Worm (Caenorhabditis elegans): ENCODE measurements around the gene F59A6.3.
A peak's percentile ranks its signal among the peaks of the same experiment; 100 is the strongest.

F59A6.3 gene

DNA sequence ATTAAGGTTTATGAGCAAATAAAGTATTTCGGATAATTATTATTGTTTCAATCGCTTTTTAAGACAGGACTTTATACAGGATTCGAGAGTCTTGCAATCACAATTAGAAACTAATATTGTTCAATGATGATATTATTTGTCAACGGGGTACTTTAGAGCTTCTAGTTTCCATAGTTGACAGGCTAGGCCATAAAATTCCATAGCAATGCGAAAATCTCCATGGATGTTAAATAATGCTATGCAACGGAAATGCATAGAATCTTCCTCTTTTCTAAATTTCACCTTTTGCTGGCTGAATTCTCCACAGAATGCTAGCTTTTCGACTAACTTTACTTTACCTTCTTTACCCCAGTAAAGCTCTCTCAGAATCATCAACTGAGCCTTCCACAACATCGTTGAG is at the start of gene F59A6.3:
Gene F59A6.3 (plus strand): TSS at position 301 of the 400 bp plus-strand sequence.
- TF ChIP-seq ces-1 (GFP tag; optimal IDR thresholded peaks at IDR 0.05) (no peak), nhr-20 (tag; optimal IDR thresholded peaks at IDR 0.05) (no peak), nhr-47 (tag; optimal IDR thresholded peaks at IDR 0.05) (no peak), zip-4 (GFP tag; optimal IDR thresholded peaks at IDR 0.05) (no peak), jun-1 (tag; optimal IDR thresholded peaks at IDR 0.05) (no peak), ets-5 (GFP tag; IDR thresholded peaks at IDR 0.05) (no peak), sox-4 (tag; optimal IDR thresholded peaks at IDR 0.05) (no peak), Y116A8C.19 (tag; optimal IDR thresholded peaks at IDR 0.05; ENCODE audit: borderline replicate concordance) (no peak), pqm-1 (tag; optimal IDR thresholded peaks at IDR 0.05) (no peak), snpc-4 (tag; optimal IDR thresholded peaks at IDR 0.05) (no peak), nhr-71 (tag; optimal IDR thresholded peaks at IDR 0.05) (no peak), F16B12.6 (tag; optimal IDR thresholded peaks at IDR 0.05) (no peak), nhr-77 (tag; optimal IDR thresholded peaks at IDR 0.05) (no peak), lin-39 (tag; optimal IDR thresholded peaks at IDR 0.05) (no peak), nhr-12 (tag; optimal IDR thresholded peaks at IDR 0.05) (no peak), lsy-2 (tag; optimal IDR thresholded peaks at IDR 0.05) (no peak), blmp-1 (tag; optimal IDR thresholded peaks at IDR 0.05) (no peak), hpl-2 (GFP tag; optimal IDR thresholded peaks at IDR 0.05) (no peak), mep-1 (tag; optimal IDR thresholded peaks at IDR 0.05) (no peak)

DNA sequence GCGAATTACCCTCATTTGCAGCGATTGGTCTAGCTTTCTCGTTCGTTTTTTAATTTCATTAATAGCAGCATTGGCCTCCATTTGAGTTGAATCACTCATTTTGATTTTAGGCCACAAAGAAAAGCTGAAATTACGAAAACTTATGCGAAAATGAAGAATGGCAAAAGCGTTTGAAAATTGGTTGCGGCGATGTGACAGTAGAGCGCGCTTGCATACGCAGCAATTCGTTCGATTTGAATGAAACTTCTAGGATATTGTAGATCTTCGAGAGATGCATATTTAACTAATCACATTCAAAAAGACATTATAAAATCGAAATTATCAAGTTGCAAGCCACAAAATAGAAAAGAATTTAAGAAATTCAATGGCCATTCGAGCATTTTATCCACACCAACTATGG is 48.4 kb upstream of the F59A6.3 start, which contains the start of gene ulp-2:
Gene ulp-2 (minus strand): TSS at position 158 of the 400 bp plus-strand sequence.
- TF ChIP-seq dpl-1 (GFP tag; optimal IDR thresholded peaks at IDR 0.05) (peak in 2 of 3 experiments; percentile 46 to 67), ceh-82 (tag; optimal IDR thresholded peaks at IDR 0.05) (no peak), nhr-237 (tag; optimal IDR thresholded peaks at IDR 0.05) (no peak), efl-1 (optimal IDR thresholded peaks at IDR 0.05) (peak; percentile 40 to 51), efl-1 (GFP tag; optimal IDR thresholded peaks at IDR 0.05 in 1 of 2) (peak; percentile 51 to 55), isw-1 (GFP tag; IDR thresholded peaks at IDR 0.05) (no peak), nhr-85 (tag) (no peak), lin-14 (GFP tag; optimal IDR thresholded peaks at IDR 0.05) (peak; percentile 22), lin-15B (tag; optimal IDR thresholded peaks at IDR 0.05) (peak; percentile 37), mep-1 (tag; optimal IDR thresholded peaks at IDR 0.05) (peak; percentile 40), blmp-1 (tag; optimal IDR thresholded peaks at IDR 0.05) (peak; percentile 7), rnt-1 (tag; optimal IDR thresholded peaks at IDR 0.05) (peak; percentile 13), snu-23 (GFP tag; optimal IDR thresholded peaks at IDR 0.05) (peak; percentile 12), lsy-2 (tag; optimal IDR thresholded peaks at IDR 0.05) (peak; percentile 12 to 46), lin-35 (GFP tag; optimal IDR thresholded peaks at IDR 0.05) (peak; percentile 28 to 71)

DNA sequence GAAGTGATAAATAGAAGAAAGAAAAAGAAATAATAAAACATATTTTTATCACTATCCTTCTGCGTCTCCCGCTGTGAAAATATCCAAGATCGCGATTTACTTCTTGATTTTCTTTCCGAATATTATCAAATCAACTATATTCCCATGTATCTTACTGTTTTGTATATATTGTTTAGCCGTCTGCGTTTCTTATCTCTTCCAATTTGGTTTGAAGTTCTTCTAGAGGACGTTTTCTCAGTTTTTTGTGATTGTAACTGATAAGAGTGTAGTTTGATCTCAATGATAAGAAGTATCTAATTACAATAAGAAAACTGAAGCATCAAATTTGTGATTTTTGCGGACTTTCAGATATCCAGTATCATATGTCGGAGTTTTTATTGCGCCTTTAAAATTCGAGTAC is 47.4 kb upstream of the F59A6.3 start:
- TF ChIP-seq xbp-1 (tag; optimal IDR thresholded peaks at IDR 0.05), result no peak
- no peak for TF ChIP-seq hlh-17 (GFP tag; optimal IDR thresholded peaks at IDR 0.05; ENCODE audit: borderline replicate concordance)
- no peak for TF ChIP-seq sup-37 (GFP tag; optimal IDR thresholded peaks at IDR 0.05)
- peak; percentile 9 for TF ChIP-seq snu-23 (GFP tag; optimal IDR thresholded peaks at IDR 0.05)
- TF ChIP-seq lsy-2 (tag; optimal IDR thresholded peaks at IDR 0.05), result peak in 1 of 2 experiments; percentile 16
- no peak for TF ChIP-seq mef-2 (tag; optimal IDR thresholded peaks at IDR 0.05)
- no peak for TF ChIP-seq isw-1 (GFP tag; IDR thresholded peaks at IDR 0.05)
- TF ChIP-seq lin-14 (GFP tag; optimal IDR thresholded peaks at IDR 0.05), result peak; percentile 45
- TF ChIP-seq blmp-1 (tag; optimal IDR thresholded peaks at IDR 0.05), result peak; percentile 31
- TF ChIP-seq nhr-85 (tag), result peak; percentile 74
- peak in 1 of 6 experiments; percentile 63 for TF ChIP-seq elt-3 (tag; optimal IDR thresholded peaks at IDR 0.05)
- TF ChIP-seq nhr-20 (tag; optimal IDR thresholded peaks at IDR 0.05), result peak; percentile 44
- TF ChIP-seq unc-30 (tag; optimal IDR thresholded peaks at IDR 0.05), result no peak
- no peak for TF ChIP-seq unc-62 (GFP tag; optimal IDR thresholded peaks at IDR 0.05)
- no peak for TF ChIP-seq C34B4.2 (tag; optimal IDR thresholded peaks at IDR 0.05)
- no peak for TF ChIP-seq lin-39 (tag; optimal IDR thresholded peaks at IDR 0.05)
- TF ChIP-seq elt-2 (tag; optimal IDR thresholded peaks at IDR 0.05), result peak; percentile 67

Data from whole organism, L1 larva.